Fruit fly (Drosophila melanogaster) whole organism, embryonic: ENCODE data around the gene CG7953.

ENCODE experiments used
- Abd-B ChIP-seq: fragments of 200-800 bp; sonication (Bioruptor generic); optimal IDR thresholded peaks from 2 replicates; lab custom pipeline; 2018; ENCODE audit warnings: missing biosample characterization, mild to moderate bottlenecking, missing genetic modification characterization, moderate library complexity
- Atf-2 ChIP-seq: fragments of 200-800 bp; sonication (Bioruptor generic); optimal IDR thresholded peaks from 2 replicates; lab custom pipeline; 2016; ENCODE audit warnings: missing biosample characterization, missing genetic modification characterization
- B-H1 ChIP-seq: fragments of 200-800 bp; sonication (Bioruptor generic); IDR thresholded peaks from 3 replicates; pipeline ENCODE4 v1.3.6; 2022; ENCODE audit warnings: missing biosample characterization, missing genetic modification characterization
- CG10147 ChIP-seq: fragments of 200-800 bp; sonication (Bioruptor generic); optimal IDR thresholded peaks from 2 replicates; lab custom pipeline; 2019; ENCODE audit warnings: missing biosample characterization, mild to moderate bottlenecking, missing genetic modification characterization, moderate library complexity
- CG10321 ChIP-seq: fragments of 200-800 bp; sonication (Bioruptor generic); IDR thresholded peaks from 2 replicates; pipeline ENCODE4 v1.3.6; 2022; ENCODE audit warnings: missing biosample characterization, missing genetic modification characterization
- CG10543 ChIP-seq: fragments of 200-800 bp; sonication (Bioruptor generic); optimal IDR thresholded peaks from 3 replicates; lab custom pipeline; 2017; ENCODE audit warnings: missing biosample characterization, mild to moderate bottlenecking, missing genetic modification characterization, moderate library complexity
- CG10565 ChIP-seq: fragments of 200-800 bp; sonication (Bioruptor generic); optimal IDR thresholded peaks from 3 replicates; lab custom pipeline; 2016; ENCODE audit warnings: missing biosample characterization, mild to moderate bottlenecking, missing genetic modification characterization
- CG10654 ChIP-seq: fragments of 200-800 bp; sonication (Bioruptor generic); optimal IDR thresholded peaks from 2 replicates; lab custom pipeline; 2016; ENCODE audit warnings: missing biosample characterization, missing genetic modification characterization
- CG11085 ChIP-seq: fragments of 200-800 bp; sonication (Bioruptor generic); IDR thresholded peaks from 2 replicates; pipeline ENCODE4 v1.3.6; 2022; ENCODE audit warnings: missing biosample characterization, missing genetic modification characterization
- CG12219 ChIP-seq: fragments of 200-800 bp; sonication (Bioruptor generic); optimal IDR thresholded peaks from 3 replicates; lab custom pipeline; 2018; ENCODE audit warnings: missing biosample characterization, mild to moderate bottlenecking, missing genetic modification characterization
- CG12236 ChIP-seq: fragments of 200-800 bp; sonication (Bioruptor generic); optimal IDR thresholded peaks from 2 replicates; lab custom pipeline; 2016; ENCODE audit warnings: missing biosample characterization, missing genetic modification characterization
- CG13424 ChIP-seq: fragments of 200-800 bp; sonication (Bioruptor generic); optimal IDR thresholded peaks from 2 replicates; lab custom pipeline; 2019; ENCODE audit warnings: missing biosample characterization, mild to moderate bottlenecking, missing genetic modification characterization, moderate library complexity
- CG14965 ChIP-seq: fragments of 200-800 bp; sonication (Bioruptor generic); optimal IDR thresholded peaks from 2 replicates; lab custom pipeline; 2016; ENCODE audit warnings: missing biosample characterization, missing genetic modification characterization, borderline replicate concordance
- CG15073 ChIP-seq: fragments of 200-800 bp; sonication (Bioruptor generic); optimal IDR thresholded peaks from 2 replicates; lab custom pipeline; 2016; ENCODE audit warnings: missing biosample characterization, missing genetic modification characterization
- CG17359 ChIP-seq: fragments of 200-800 bp; sonication (Bioruptor generic); optimal IDR thresholded peaks from 3 replicates; lab custom pipeline; 2018; ENCODE audit warnings: missing biosample characterization, mild to moderate bottlenecking, missing genetic modification characterization, moderate library complexity
- CG17829 ChIP-seq: fragments of 200-800 bp; optimal IDR thresholded peaks from 2 replicates; lab custom pipeline; 2019; ENCODE audit warnings: missing biosample characterization, mild to moderate bottlenecking, missing genetic modification characterization, moderate library complexity
- CG1792 ChIP-seq: fragments of 200-800 bp; sonication (Bioruptor generic); optimal IDR thresholded peaks from 2 replicates; lab custom pipeline; 2016; ENCODE audit warnings: missing biosample characterization, missing genetic modification characterization
- CG18599 ChIP-seq: fragments of 200-800 bp; sonication (Bioruptor generic); optimal IDR thresholded peaks from 3 replicates; lab custom pipeline; 2017; ENCODE audit warnings: missing biosample characterization, missing genetic modification characterization, mild to moderate bottlenecking, moderate library complexity, missing genetic modification reagents
- CG2712 ChIP-seq: fragments of 200-800 bp; optimal IDR thresholded peaks from 3 replicates; lab custom pipeline; 2019; ENCODE audit warnings: missing biosample characterization, mild to moderate bottlenecking, missing genetic modification characterization, moderate library complexity
- CG31388 ChIP-seq: fragments of 200-800 bp; sonication (Bioruptor generic); optimal IDR thresholded peaks from 2 replicates; lab custom pipeline; 2016; ENCODE audit warnings: missing biosample characterization, missing genetic modification characterization
- CG32772 ChIP-seq: fragments of 200-800 bp; sonication (Bioruptor generic); IDR thresholded peaks from 2 replicates; pipeline ENCODE4 v1.3.6; 2022; ENCODE audit warnings: missing biosample characterization, missing genetic modification characterization
- CG33557 ChIP-seq: fragments of 200-800 bp; sonication (Bioruptor generic); optimal IDR thresholded peaks from 2 replicates; lab custom pipeline; 2019; ENCODE audit warnings: missing biosample characterization, mild to moderate bottlenecking, missing genetic modification characterization, moderate library complexity
- CG6765 ChIP-seq: fragments of 200-800 bp; sonication (Bioruptor generic); optimal IDR thresholded peaks from 3 replicates; lab custom pipeline; 2017; ENCODE audit warnings: missing biosample characterization, mild to moderate bottlenecking, missing genetic modification characterization
- CG7372 ChIP-seq: fragments of 200-800 bp; sonication (Bioruptor generic); IDR thresholded peaks from 2 replicates; pipeline ENCODE4 v1.3.6; 2022; ENCODE audit warnings: missing biosample characterization, missing genetic modification characterization
- CG9215 ChIP-seq: fragments of 200-800 bp; sonication (Bioruptor generic); IDR thresholded peaks from 2 replicates; pipeline ENCODE4 v1.3.6; 2022; ENCODE audit warnings: missing biosample characterization, missing genetic modification characterization
- D19B ChIP-seq: fragments of 200-800 bp; sonication (Bioruptor generic); optimal IDR thresholded peaks from 2 replicates; lab custom pipeline; 2017; ENCODE audit warnings: missing biosample characterization, mild to moderate bottlenecking, missing genetic modification characterization
- Deaf1 ChIP-seq: fragments of 200-800 bp; optimal IDR thresholded peaks from 3 replicates; lab custom pipeline; 2019; ENCODE audit warnings: missing biosample characterization, mild to moderate bottlenecking, missing genetic modification characterization, moderate library complexity
- Dp ChIP-seq: fragments of 200-800 bp; sonication (Bioruptor generic); optimal IDR thresholded peaks from 2 replicates; lab custom pipeline; 2018; ENCODE audit warnings: missing biosample characterization, mild to moderate bottlenecking, missing genetic modification characterization, moderate library complexity
- Drgx ChIP-seq: fragments of 200-800 bp; sonication (Bioruptor generic); IDR thresholded peaks from 2 replicates; pipeline ENCODE4 v1.3.6; 2022; ENCODE audit warnings: missing biosample characterization, missing genetic modification characterization
- Elba2 ChIP-seq: fragments of 200-800 bp; sonication (Bioruptor generic); optimal IDR thresholded peaks from 3 replicates; lab custom pipeline; 2016; ENCODE audit warnings: missing biosample characterization, missing genetic modification characterization
- Hmx ChIP-seq: fragments of 200-800 bp; sonication (Bioruptor generic); optimal IDR thresholded peaks from 2 replicates; lab custom pipeline; 2016; ENCODE audit warnings: missing biosample characterization, missing genetic modification characterization
- Nf-YA ChIP-seq: fragments of 200-800 bp; sonication (Bioruptor generic); IDR thresholded peaks from 2 replicates; pipeline ENCODE4 v1.3.6; 2022; ENCODE audit warnings: missing biosample characterization, missing genetic modification characterization
- Spps ChIP-seq: fragments of 200-800 bp; sonication (Bioruptor generic); optimal IDR thresholded peaks from 2 replicates; lab custom pipeline; 2018; ENCODE audit warnings: missing biosample characterization, mild to moderate bottlenecking, missing genetic modification characterization
- TFAM ChIP-seq: fragments of 200-800 bp; sonication (Bioruptor generic); optimal IDR thresholded peaks from 2 replicates; lab custom pipeline; 2017; ENCODE audit warnings: missing biosample characterization, missing genetic modification characterization, inconsistent platforms
- danr ChIP-seq: fragments of 200-800 bp; sonication (Bioruptor generic); IDR thresholded peaks from 2 replicates; pipeline ENCODE4 v1.3.6; 2022; ENCODE audit warnings: missing biosample characterization, missing genetic modification characterization
- ewg ChIP-seq: fragments of 200-800 bp; sonication (Bioruptor generic); optimal IDR thresholded peaks from 3 replicates; lab custom pipeline; 2017; ENCODE audit warnings: mild to moderate bottlenecking, missing biosample characterization, missing genetic modification reagents, missing genetic modification characterization
- fru ChIP-seq: fragments of >200 bp; optimal IDR thresholded peaks from 2 replicates; lab custom pipeline; 2017
- fu2 ChIP-seq: fragments of 200-800 bp; sonication (Bioruptor generic); optimal IDR thresholded peaks from 2 replicates; lab custom pipeline; 2016; ENCODE audit warnings: missing biosample characterization, missing genetic modification characterization
- gem ChIP-seq: fragments of 200-800 bp; sonication (Bioruptor generic); optimal IDR thresholded peaks from 2 replicates; lab custom pipeline; 2019; ENCODE audit warnings: missing biosample characterization, mild to moderate bottlenecking, missing genetic modification characterization, moderate library complexity
- kni ChIP-seq: fragments of 200-800 bp; sonication (Bioruptor generic); optimal IDR thresholded peaks from 3 replicates; lab custom pipeline; 2017; ENCODE audit warnings: mild to moderate bottlenecking, missing biosample characterization, missing genetic modification reagents, missing genetic modification characterization
- lab ChIP-seq: fragments of 200-800 bp; sonication (Bioruptor generic); optimal IDR thresholded peaks from 3 replicates; lab custom pipeline; 2017; ENCODE audit warnings: missing biosample characterization, missing genetic modification characterization, mild to moderate bottlenecking, moderate library complexity, missing genetic modification reagents
- lov ChIP-seq, 2 experiments: fragments of 200-800 bp in 1 of 2; fragments of >200 bp in 1 of 2; sonication (Bioruptor generic) in 1 of 2; IDR thresholded peaks in 1 of 2; optimal IDR thresholded peaks in 1 of 2; 2 replicates in 1 of 2; 3 replicates in 1 of 2; pipeline versions ENCODE4 v1.3.6 to Lab custom; 2017 to 2022; ENCODE audit warnings: missing biosample characterization in 1 of 2, missing genetic modification characterization in 1 of 2
- nerfin-1 ChIP-seq: fragments of 200-800 bp; sonication (Bioruptor generic); optimal IDR thresholded peaks from 3 replicates; lab custom pipeline; 2019; ENCODE audit warnings: missing biosample characterization, mild to moderate bottlenecking, missing genetic modification characterization, moderate library complexity
- org-1 ChIP-seq: fragments of 200-800 bp; sonication (Bioruptor generic); optimal IDR thresholded peaks from 2 replicates; lab custom pipeline; 2017; ENCODE audit warnings: missing biosample characterization, missing genetic modification characterization
- peb ChIP-seq: fragments of 200-800 bp; sonication (Bioruptor generic); IDR thresholded peaks from 2 replicates; pipeline ENCODE4 v1.3.6; 2022; ENCODE audit warnings: missing biosample characterization, missing genetic modification characterization
- pnt ChIP-seq: fragments of 200-800 bp; sonication (Bioruptor generic); optimal IDR thresholded peaks from 3 replicates; lab custom pipeline; 2016; ENCODE audit warnings: missing biosample characterization, missing genetic modification characterization
- sug ChIP-seq: fragments of 200-800 bp; optimal IDR thresholded peaks from 2 replicates; lab custom pipeline; 2019; ENCODE audit warnings: missing biosample characterization, mild to moderate bottlenecking, missing genetic modification characterization, moderate library complexity
- unc-4 ChIP-seq: fragments of 200-800 bp; sonication (Bioruptor generic); IDR thresholded peaks from 2 replicates; pipeline ENCODE4 v1.3.6; 2022; ENCODE audit warnings: missing biosample characterization, missing genetic modification characterization; ENCODE audit not compliant: partially characterized antibody
- vvl ChIP-seq: fragments of 200-800 bp; sonication (Bioruptor generic); IDR thresholded peaks from 2 replicates; pipeline ENCODE4 v1.3.6; 2022; ENCODE audit warnings: missing biosample characterization, missing genetic modification characterization
- wor ChIP-seq: fragments of 200-800 bp; sonication (Bioruptor generic); IDR thresholded peaks from 2 replicates; pipeline ENCODE4 v1.3.6; 2022; ENCODE audit warnings: missing biosample characterization, missing genetic modification characterization

CG7953 gene

dm6 chr2L:13839744-13840151 is 8.0 kb upstream of the CG7953 start (continued):
- TF ChIP-seq CG9215 (no peak; the same call in 1 of the 2 replicates), Drgx (peak; percentile 85; the same call in 1 of the 2 replicates), ewg (GFP tag; lab: Kevin White, UChicago) (peak; percentile 80), vvl (peak; percentile 71), CG17829 (peak; percentile 84), fru (lab: Kevin White, UChicago) (no peak), CG7372 (GFP tag; lab: Robert Waterston, UW) (0 out of 2 replicates have a peak, but pooled peaks have one; percentile 22), Elba2 (no peak), CG10543 (GFP tag; lab: Kevin White, UChicago) (no peak), CG17359 (tag; lab: Kevin White, UChicago) (peak; percentile 81), lov (optimal IDR thresholded peaks at IDR 0.05; lab: Kevin White, UChicago) (no peak), lov (GFP tag; IDR thresholded peaks at IDR 0.05; lab: Robert Waterston, UW) (no peak), TFAM (no peak), CG11085 (GFP tag; lab: Robert Waterston, UW) (peak; percentile 48; the same call in 1 of the 2 replicates), CG10565 (peak; percentile 45), CG10321 (GFP tag; lab: Robert Waterston, UW) (no peak), unc-4 (no peak), org-1 (peak; percentile 86), Dp (GFP tag; lab: Kevin White, UChicago) (no peak), kni (no peak), lab (peak; percentile 73), CG15073 (GFP tag; lab: Kevin White, UChicago) (no peak), pnt (GFP tag; lab: Kevin White, UChicago) (peak; percentile 63), fu2 (GFP tag; lab: Kevin White, UChicago) (peak; percentile 37), Hmx (GFP tag; lab: Kevin White, UChicago) (peak; percentile 66), CG10147 (peak; percentile 90), CG32772 (GFP tag; lab: Robert Waterston, UW) (peak; percentile 59), nerfin-1 (peak; percentile 66), CG2712 (tag; lab: Kevin White, UChicago) (peak; percentile 85), CG14965 (GFP tag; lab: Kevin White, UChicago) (no peak), peb (GFP tag; lab: Robert Waterston, UW) (peak; percentile 62; the same call in 1 of the 2 replicates), Abd-B (peak; percentile 88), CG33557 (GFP tag; lab: Kevin White, UChicago) (peak; percentile 5), CG13424 (tag; lab: Kevin White, UChicago) (peak; percentile 83), CG10654 (peak; percentile 68), Atf-2 (GFP tag; lab: Kevin White, UChicago) (peak; percentile 86), CG12219 (peak; percentile 72), Deaf1 (tag; lab: Kevin White, UChicago) (peak; percentile 70), wor (GFP tag; lab: Robert Waterston, UW) (peak; percentile 79), CG12236 (GFP tag; lab: Kevin White, UChicago) (peak; percentile 37), Nf-YA (peak; percentile 70), danr (GFP tag; lab: Robert Waterston, UW) (peak; percentile 74), Spps (tag; lab: Kevin White, UChicago) (peak; percentile 61), sug (peak; percentile 40), D19B (GFP tag; lab: Kevin White, UChicago) (peak; percentile 39), CG31388 (GFP tag; lab: Kevin White, UChicago) (peak; percentile 72), CG6765 (GFP tag; lab: Kevin White, UChicago) (peak; percentile 37), CG18599 (GFP tag; lab: Kevin White, UChicago) (peak; percentile 81), CG1792 (GFP tag; lab: Kevin White, UChicago) (peak; percentile 73), gem (tag; lab: Kevin White, UChicago) (peak; percentile 92), B-H1 (GFP tag; lab: Robert Waterston, UW) (peak; percentile 63)
